Worm (Caenorhabditis elegans) whole organism, midembryonic: Measurements from ENCODE around the gene fbxc-33.

ENCODE experiments used
- cog-1 ChIP-seq: sonication (generic microtip); optimal IDR thresholded peaks from 2 replicates; lab custom pipeline; 2016; ENCODE audit warnings: missing genetic modification characterization, missing compliant biosample characterization
- flt-1 ChIP-seq: fragments of 200-800 bp; sonication (Bioruptor generic); IDR thresholded peaks from 2 replicates; pipeline ENCODE4 v1.3.6; 2022; ENCODE audit warnings: missing genetic modification characterization, missing compliant biosample characterization
- klf-2 ChIP-seq: fragments of 200-800 bp; sonication (Bioruptor generic); conservative IDR thresholded peaks from 2 replicates; pipeline ENCODE4 v1.3.6; 2022; ENCODE audit warnings: missing genetic modification reagents, missing genetic modification characterization, missing compliant biosample characterization
- tab-1 ChIP-seq: fragments of 200-800 bp; sonication (Bioruptor generic); IDR thresholded peaks from 2 replicates; pipeline ENCODE4 v1.3.6; 2022; ENCODE audit warnings: missing genetic modification characterization, missing compliant biosample characterization
- ztf-23 ChIP-seq: fragments of 200-800 bp; sonication (Bioruptor generic); IDR thresholded peaks from 2 replicates; pipeline ENCODE4 v1.3.6; 2022; ENCODE audit warnings: missing genetic modification reagents, missing genetic modification characterization, missing compliant biosample characterization

DNA sequence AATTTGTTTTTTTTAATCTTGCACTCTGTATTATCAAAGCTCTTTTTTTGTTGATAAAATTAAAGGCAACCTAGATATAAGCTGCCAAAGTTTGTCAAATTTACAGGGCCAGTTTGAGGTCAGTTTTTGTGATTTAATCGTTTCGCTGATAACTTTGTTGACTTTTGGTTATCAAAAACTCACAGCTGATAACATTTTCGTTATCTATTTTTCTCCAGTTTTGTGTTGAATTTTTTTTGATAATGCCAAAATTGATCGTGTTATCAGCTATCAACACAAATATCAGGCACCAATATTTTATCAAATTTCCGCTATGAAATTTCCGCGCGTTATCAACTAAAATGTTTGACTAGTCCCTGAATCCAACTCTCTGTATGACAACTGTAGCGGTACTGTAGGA lies 1.7 kb downstream of the fbxc-33 start:
- TF ChIP-seq flt-1 (GFP tag; lab: Robert Waterston, UW) (no peak), cog-1 (tag; lab: Kevin White, UChicago) (no peak), ztf-23 (GFP tag; lab: Robert Waterston, UW) (no peak), tab-1 (no peak), klf-2 (GFP tag; lab: Robert Waterston, UW) (no peak)
